Fruit fly (Drosophila melanogaster) whole organism, larva: ENCODE results near the gene Fie.

Source experiments
- noc ChIP-seq: fragments of 200-800 bp; sonication (Bioruptor generic); optimal IDR thresholded peaks from 3 replicates; lab custom pipeline; 2019; ENCODE audit warnings: missing biosample characterization, mild to moderate bottlenecking, missing genetic modification characterization, moderate library complexity

Fie gene

DNA sequence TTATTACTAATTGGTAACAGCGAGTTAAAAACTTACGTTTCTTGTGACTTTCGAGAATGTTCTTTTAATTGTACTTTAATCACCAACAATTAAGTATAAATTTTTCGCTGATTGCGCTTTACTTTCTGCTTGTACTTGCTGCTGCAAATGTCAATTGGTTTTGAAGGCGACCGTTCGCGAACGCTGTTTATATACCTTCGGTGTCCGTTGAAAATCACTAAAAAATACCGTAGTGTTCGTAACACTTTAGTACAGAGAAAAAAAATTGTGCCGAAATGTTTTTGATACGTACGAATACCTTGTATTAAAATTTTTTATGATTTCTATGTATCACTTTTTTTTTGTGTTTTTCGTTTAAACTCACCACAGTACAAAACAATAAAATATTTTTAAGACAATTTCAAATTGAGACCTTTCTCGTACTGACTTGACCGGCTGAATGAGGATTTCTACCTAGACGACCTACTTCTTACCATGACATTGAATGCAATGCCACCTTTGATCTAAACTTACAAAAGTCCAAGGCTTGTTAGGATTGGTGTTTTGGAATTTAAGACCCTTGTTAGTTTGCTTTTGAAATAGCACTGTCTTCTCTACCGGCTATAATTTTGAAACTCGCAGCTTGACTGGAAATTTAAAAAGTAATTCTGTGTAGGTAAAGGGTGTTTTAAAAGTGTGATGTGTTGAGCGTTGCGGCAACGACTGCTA lies 10.3 kb downstream of the Fie start, which contains the start of gene Ubi-p63E:
Ubi-p63E (minus strand) TSS at position 694 of the 708 bp plus-strand sequence.
- TF ChIP-seq noc (tag; lab: Kevin White, UChicago): no peak

DNA sequence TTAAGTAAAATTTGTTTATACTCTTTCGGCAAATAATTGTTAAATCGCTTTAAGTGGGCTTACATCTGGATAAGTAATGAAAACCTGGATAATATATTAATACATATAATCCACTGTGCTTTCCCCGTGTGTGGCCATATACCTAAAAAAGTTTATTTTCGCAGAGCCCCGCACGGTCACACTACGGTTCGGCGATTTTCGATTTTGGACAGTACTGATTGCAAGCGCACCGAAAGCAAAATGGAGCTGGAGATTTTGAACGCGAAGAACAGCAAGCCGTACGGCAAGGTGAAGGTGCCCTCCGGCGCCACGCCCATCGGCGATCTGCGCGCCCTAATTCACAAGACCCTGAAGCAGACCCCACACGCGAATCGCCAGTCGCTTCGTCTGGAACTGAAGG lies 10.9 kb downstream of the Fie start, which contains the start of gene Sc2:
Sc2 (plus strand) TSS at position 192 of the 400 bp plus-strand sequence.
- no peak for TF ChIP-seq noc (tag; lab: Kevin White, UChicago)

DNA sequence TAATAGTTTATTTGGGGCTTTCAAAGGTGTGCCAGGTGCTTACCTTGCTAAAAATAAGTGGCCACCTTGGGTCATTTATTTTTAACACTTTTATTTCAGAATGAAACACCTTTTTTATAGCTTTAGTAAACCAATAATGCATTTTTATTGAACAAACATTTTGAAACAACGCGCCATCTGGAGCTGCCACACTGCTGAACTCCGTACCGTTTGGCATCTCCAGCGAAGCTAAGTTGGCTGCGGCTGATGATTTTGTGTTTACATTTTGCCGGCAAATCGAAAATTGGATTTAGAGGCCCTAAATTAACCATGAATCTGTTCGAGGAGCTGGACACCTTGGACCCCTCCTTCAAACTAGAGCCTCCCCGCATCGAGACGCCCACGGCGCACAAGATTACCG lies 12.7 kb downstream of the Fie start, which contains the start of gene ida:
ida (plus strand) TSS at position 234 of the 400 bp plus-strand sequence.
- no peak for TF ChIP-seq noc (tag; lab: Kevin White, UChicago)

DNA sequence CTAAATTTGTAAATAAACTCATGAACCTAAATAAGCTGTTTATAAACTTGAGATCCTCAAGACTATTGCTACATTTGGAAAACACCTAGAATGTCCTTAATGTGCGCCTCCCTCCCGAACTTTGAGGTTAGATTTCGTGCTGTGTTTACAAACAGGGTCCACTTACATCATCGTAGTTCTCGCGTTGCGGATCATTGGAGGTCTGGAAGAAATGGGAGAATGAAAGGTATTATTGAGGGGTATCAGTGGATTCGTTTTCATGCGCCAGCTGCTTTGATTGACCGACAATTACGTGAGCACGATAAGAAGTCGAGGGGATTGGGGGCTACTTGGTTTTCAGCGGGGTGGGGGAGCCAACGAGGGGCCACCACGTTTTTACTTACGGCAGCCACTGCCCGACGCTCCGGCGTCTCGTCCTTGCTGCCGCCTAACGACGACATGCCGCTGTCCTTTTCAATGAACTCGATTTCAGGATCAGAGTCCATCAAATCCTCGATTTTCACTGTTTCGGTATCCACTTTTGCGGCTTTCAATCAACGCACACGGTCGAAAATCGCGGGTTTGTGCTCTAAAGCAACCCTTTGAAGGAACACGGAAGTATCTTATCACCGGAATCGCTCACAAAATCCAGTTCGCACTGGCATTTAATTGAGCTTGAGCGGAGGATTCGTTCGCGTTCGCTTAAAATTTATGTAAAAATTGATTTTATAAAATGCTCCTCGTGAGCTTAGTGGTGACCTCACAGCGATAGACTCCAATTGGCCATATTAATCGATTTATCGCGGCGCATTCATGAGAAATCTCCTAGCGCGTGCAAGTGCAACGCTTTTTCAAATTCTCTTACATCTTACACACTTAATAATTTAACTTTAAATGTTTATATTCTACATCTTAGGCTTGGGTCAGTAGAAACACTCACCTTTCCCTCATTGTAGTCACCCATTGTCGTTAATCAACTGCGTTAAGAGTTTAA lies 16.8 kb downstream of the Fie start:
- TF ChIP-seq noc (tag; lab: Kevin White, UChicago): no peak

DNA sequence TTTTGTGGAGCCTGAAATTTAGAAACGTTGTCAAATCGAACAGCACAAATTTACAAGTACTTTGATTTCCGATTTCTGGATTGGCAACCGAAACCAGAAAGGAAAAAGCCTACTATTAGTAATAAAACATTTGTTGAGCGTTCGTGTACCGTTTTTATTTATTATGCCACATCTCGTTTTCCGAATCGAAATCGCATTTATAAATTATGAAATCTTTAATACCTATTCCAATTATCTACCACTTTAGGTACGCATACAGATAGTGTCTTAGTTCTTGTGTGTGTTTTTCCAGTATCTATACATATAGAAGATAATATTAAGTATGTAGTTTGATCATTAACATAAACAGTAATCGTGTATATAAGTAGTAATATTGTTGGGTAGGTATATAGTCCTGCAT lies 17.5 kb downstream of the Fie start, which contains the start of gene mge:
mge (minus strand) TSS at position 101 of the 400 bp plus-strand sequence.
- TF ChIP-seq noc (tag; lab: Kevin White, UChicago): no peak

DNA sequence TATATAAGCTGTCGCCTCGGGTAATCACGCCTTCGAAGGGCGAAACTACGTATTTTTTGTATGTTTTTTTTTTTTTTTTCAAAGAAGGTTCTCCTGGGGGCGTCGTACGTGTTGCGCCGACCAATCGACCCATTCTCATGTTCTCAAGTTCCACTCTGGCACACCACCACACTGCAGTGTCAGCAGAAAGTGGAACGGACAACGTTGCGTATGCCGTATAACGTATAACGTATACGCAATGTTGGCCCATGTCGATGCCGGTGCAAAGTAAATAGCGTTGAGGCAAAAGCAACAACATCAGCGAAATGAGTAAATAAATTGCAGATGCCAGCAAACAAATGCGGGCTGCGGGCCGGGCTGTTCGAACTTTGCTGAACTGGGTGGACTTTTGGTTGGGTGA lies 19.8 kb downstream of the Fie start:
- no peak for TF ChIP-seq noc (tag; lab: Kevin White, UChicago)

DNA sequence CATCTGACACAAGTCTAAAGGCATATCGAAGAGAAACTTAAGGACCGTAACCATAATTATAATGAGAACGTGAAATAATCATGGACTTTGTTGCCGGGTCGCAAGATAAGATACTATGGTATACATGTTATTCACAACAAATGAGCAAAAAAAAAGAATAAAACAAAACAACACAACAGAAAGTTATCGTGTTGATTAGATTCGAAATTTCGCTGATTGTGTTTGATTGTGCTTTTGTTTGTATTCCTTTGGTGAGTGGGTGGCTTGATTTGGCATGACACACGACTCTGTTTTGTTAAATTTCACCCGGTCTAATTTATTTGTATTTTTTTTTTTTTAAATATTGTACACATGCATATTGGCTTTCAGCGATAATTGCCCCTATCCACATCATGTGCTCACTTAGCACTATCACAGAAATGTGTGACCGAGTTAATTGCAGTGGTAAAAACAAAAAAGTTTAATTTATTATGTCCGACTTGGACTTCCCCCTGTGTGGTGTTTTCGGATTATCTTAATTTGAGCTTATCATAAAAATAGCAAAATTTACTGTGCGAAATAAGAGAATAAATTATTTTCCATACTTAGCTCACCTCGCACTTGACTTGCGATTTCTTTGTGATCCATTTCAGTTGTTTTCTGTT lies 31.4 kb downstream of the Fie start:
- TF ChIP-seq noc (tag; lab: Kevin White, UChicago): peak; percentile 35

DNA sequence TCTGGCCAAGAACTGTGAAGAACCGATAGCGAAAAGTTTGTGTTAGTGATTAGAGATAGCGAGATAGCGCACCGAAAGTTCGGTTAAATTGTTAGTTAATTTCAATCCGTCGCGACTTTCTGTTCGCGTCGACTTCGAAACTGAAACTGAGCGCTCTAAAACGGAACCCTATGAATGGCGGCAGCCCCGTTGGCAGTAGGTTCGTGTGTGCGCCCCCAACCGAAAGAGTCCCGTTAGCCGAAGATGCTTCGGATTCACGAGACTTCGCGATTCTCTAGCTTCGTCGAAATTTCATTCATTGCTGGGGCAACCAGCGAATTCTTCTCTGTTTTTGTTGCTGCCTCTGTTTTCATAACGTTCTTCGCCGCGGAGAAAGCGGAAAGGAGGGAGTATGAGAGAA lies 33.1 kb downstream of the Fie start:
- TF ChIP-seq noc (tag; lab: Kevin White, UChicago): peak; percentile 54

DNA sequence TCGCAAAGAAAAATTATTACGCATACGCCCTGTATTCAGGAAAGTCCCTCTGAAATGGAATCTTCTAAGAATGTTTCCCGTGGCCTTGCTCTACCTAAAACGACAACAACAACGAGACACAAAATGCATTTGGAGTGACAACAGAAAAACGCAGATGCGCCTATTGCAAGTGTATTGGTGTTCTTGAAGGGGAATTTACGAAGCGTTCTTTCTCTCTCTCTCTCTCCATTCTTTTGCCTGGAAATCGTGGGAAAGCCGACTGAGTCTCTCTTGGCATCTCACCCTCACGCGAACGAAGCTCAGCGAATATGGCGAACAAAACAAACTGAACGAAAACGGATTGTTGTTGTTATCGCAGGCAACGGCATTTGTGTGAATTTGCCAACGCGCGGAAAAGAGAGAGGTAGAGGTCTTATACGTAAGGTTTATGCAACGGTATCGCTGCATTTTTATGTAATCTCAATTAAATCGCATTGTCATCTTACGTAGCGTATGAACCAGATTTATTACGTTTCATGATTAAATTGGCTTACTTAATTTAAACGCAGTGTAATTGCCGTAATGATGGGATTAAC lies 33.9 kb downstream of the Fie start:
- TF ChIP-seq noc (tag; lab: Kevin White, UChicago): no peak

DNA sequence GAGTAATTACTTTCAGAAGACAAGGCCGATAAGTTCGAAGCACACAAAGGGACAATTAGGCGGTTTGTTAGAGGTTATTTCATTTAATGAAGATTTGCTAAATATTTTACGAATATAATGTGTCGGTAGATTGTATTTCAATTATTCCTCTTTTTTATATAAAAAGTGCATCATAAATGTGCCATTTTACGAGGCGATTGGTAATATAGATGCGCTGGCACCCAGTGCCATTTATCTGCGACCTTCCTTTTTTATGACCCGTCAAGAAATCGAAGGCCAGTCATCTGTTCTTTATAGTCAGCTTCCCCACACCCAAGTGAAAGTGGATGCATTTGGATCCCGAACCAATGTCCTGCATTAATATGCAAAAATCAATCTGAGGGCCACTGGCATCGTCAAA lies 35.1 kb downstream of the Fie start:
- TF ChIP-seq noc (tag; lab: Kevin White, UChicago): no peak

DNA sequence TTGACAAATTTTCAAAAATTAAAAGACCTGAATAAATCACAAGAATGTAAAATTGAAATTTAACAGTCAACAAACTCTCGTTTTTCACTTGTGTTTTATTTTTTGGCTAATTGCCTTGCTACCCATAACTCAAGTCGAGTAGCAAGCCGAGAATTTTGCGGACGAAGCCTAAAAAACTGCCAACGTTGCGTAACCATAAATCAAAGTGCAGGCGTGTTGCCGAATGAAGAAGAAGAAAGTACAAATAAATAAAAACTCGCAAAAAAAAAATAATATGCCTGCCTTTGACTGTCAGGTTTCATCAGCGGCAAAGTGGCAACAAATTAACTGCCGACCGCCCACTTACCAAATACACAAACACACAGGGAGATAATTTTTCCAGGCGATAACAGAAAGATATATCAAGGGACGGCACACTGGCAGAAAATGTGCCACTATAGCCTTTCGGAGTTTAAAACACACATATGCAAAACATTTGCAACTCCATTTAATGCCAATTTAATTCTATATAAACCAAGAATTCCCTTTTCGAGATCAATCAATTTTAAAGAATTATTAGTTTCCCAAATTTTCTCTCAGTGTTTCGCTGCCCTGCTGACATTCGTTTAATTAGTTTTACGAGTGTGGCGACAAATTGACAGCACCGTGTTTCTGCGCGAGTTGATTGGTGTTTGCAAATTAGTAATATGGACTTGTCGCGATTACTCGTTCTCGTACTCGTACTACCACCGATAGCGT lies 36.0 kb downstream of the Fie start:
- TF ChIP-seq noc (tag; lab: Kevin White, UChicago): peak; percentile 98

DNA sequence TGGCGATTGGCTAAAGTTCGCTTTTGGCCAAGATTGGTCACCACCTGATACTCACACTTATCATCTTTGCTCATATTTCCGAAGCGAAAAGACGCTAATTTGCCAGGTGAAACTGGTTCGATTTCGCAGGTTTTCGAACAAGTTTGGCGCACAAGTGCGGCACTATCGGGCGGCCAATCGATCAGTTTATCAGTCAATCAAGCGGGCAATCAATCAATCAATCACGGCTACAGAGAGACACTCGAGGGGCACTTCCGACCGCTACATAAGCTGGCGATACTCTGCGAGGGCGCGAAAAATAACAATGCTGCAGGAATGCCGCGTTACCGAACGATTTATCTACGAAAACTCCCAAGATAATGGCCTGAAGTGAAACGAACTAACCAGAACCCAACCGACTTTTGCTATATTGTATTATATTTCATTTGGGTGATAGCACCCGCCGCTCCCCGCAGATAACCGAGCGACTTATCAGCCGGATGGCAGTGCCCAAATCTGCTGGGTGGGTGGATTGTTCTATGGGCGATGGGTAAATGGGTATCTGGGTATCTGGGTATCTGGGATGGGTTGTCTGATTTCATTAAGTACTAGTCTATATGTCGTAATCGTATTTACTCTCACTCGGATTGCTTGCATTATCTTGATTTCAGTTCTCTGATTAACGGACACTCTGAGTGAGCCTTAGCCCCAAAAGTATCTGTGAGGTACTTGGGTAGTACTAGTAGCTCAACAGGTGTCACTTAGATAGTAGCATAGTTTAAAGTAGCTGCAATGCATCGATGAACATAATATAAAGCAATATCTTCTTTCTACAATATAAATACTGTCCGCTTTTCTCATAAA lies 36.8 kb downstream of the Fie start:
- peak; percentile 62 for TF ChIP-seq noc (tag; lab: Kevin White, UChicago)

DNA sequence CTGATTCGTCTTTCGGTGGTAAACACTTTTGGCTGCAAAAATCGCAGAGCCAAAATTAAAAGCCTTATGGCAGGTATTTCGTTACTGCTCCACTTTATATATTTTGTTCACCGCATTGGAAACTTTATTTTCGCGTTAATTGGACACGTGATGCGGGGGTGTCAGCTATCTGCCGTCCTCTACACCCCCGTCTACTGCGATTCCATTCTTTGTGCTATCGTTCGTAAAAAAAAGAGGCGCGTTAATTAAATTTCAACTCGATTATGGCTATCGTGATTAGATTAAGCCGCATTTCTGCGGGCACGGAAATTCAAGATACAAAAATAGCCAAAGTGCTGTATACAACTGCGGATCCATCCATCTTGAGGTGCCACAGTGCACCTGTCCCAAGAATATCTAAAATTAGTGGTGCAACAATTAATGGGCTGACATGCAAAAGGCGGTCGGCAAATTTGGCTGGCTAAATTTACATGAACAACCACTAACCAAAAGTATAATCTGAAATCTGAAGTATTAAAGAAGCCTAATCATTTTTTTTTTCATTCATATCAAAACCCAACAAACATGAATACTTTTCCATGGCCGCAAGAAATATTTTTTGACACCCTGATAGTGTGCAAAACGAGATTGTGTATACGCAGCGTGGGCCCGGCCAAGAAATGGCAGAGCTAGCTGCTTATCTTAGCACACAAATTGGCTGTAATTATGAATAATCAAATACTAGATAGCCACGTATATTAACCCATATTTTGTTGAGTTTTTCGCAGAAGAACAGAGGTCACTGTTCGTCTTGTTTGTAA lies 37.8 kb downstream of the Fie start:
- peak; percentile 6 for TF ChIP-seq noc (tag; lab: Kevin White, UChicago)
